Worm (Caenorhabditis elegans) whole organism, young adult: Measurements from ENCODE around the gene grd-9.

Experiments used
- lsl-1 ChIP-seq: fragments of 200-800 bp; sonication (Bioruptor generic); optimal IDR thresholded peaks from 2 replicates; lab custom pipeline; 2018; ENCODE audit warnings: mild to moderate bottlenecking, missing genetic modification characterization, moderate library complexity, missing compliant biosample characterization
- somi-1 ChIP-seq: fragments of 200-800 bp; sonication (Bioruptor generic); optimal IDR thresholded peaks from 2 replicates; lab custom pipeline; 2018; ENCODE audit warnings: mild to moderate bottlenecking, missing genetic modification characterization, missing compliant biosample characterization
- ztf-6 ChIP-seq: fragments of 200-800 bp; sonication (Bioruptor generic); IDR thresholded peaks from 2 replicates; pipeline ENCODE4 v1.3.6; 2022; ENCODE audit warnings: missing genetic modification reagents, missing genetic modification characterization, missing compliant biosample characterization

DNA sequence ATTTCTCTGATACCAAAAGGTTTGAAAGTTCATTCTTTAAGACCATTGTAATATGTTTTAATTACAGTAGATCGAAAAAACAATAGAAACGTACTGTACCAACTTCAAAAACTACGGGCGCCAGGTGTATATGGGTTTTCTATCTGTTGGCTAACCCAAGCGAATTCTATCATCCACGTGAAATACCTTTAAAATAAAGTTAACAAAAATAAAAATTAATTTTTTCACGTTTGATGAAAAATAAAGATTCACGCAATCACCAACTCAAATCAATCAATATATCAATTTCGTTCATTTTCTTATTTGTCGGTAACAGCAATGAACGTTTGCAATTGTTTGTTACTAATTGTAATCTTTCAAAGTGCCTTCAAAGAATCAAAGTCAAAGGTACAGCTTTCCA is 12.0 kb downstream of the grd-9 start, which contains the start of gene C04E6.4:
- no peak for TF ChIP-seq lsl-1 (GFP tag; lab: Kevin White, UChicago)
- TF ChIP-seq somi-1: no peak
- TF ChIP-seq ztf-6: no peak
